Worm (Caenorhabditis elegans): ENCODE data around the gene smi-1.

Gene smi-1

DNA sequence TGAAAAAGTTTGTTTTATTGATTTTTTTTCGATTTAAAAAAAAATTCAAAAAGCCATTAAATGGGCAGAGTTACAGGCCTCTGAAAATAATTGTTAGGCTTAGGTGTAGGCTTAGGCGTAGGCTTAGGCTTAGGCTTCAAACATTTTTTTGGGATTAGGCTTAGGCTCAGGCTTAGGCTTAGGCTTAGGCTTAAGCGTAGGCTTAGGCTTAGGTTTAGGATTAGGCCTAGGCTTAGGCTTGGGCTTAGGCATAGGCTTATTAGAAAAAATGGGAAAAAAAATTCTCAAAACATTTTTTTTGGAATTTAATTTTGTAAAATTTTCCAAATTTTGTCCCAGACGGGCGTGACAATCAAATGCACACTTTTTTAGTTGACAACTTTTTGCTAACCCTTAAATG, 22.0 kb upstream of the smi-1 start:
- TF ChIP-seq dox-1 (GFP tag; IDR thresholded peaks at IDR 0.05) (no peak), snpc-3.4 (tag; optimal IDR thresholded peaks at IDR 0.05) (no peak)

- TF ChIP-seq B0035.1 (tag; optimal IDR thresholded peaks at IDR 0.05) (no peak), gei-17 (GFP tag; optimal IDR thresholded peaks at IDR 0.05) (no peak), let-607 (tag; optimal IDR thresholded peaks at IDR 0.05) (no peak), tlf-1 (GFP tag; optimal IDR thresholded peaks at IDR 0.05) (no peak), hrde-1 (tag; optimal IDR thresholded peaks at IDR 0.05; ENCODE audit: borderline replicate concordance) (no peak), hsf-1 (GFP tag; IDR thresholded peaks at IDR 0.05) (no peak), zim-3 (tag; optimal IDR thresholded peaks at IDR 0.05) (no peak), snpc-3.4 (tag; optimal IDR thresholded peaks at IDR 0.05) (no peak), bed-2 (GFP tag; IDR thresholded peaks at IDR 0.05) (no peak), ceh-40 (GFP tag; IDR thresholded peaks at IDR 0.05) (no peak), mxl-1 (tag; optimal IDR thresholded peaks at IDR 0.05) (no peak), chd-7 (tag; optimal IDR thresholded peaks at IDR 0.05) (no peak), ZK185.1 (tag; optimal IDR thresholded peaks at IDR 0.05; ENCODE audit: poor library complexity, severe bottlenecking) (no peak), ceh-100 (GFP tag; IDR thresholded peaks at IDR 0.05) (no peak), unc-62 (GFP tag; optimal IDR thresholded peaks at IDR 0.05) (no peak), zfh-2 (GFP tag; conservative IDR thresholded peaks at IDR 0.05) (no peak), repo-1 (tag; optimal IDR thresholded peaks at IDR 0.05) (no peak), hmg-1.2 (GFP tag; IDR thresholded peaks at IDR 0.05) (no peak)
Measured at ce11 chrIII:1856679-1857078, 21.5 kb upstream of the smi-1 start.

- peak; percentile 87 for TF ChIP-seq F23B12.7 (tag; optimal IDR thresholded peaks at IDR 0.05; ENCODE audit: insufficient read depth)
- TF ChIP-seq T26A5.8 (tag; optimal IDR thresholded peaks at IDR 0.05) = peak; percentile 38
- peak; percentile 47 for TF ChIP-seq nhr-80 (tag; optimal IDR thresholded peaks at IDR 0.05)
- no peak for TF ChIP-seq unc-62 (GFP tag; optimal IDR thresholded peaks at IDR 0.05)
- peak; percentile 73 for TF ChIP-seq die-1 (tag; optimal IDR thresholded peaks at IDR 0.05)
- TF ChIP-seq aptf-2 (GFP tag; conservative IDR thresholded peaks at IDR 0.05) = no peak
- TF ChIP-seq egrh-3 (GFP tag; IDR thresholded peaks at IDR 0.05) = 0 out of 2 replicates have a peak, but pooled peaks have one; percentile 31
- TF ChIP-seq dpl-1 (GFP tag; optimal IDR thresholded peaks at IDR 0.05) = peak; percentile 99
- peak; percentile 72 for TF ChIP-seq sptf-2 (GFP tag; optimal IDR thresholded peaks at IDR 0.05)
- TF ChIP-seq B0035.1 (tag; optimal IDR thresholded peaks at IDR 0.05) = peak; percentile 81
- peak; percentile 96 for TF ChIP-seq K11D2.4 (GFP tag; IDR thresholded peaks at IDR 0.05)
- peak; percentile 94; the same call in 1 of the 2 replicates for TF ChIP-seq cebp-2 (GFP tag; IDR thresholded peaks at IDR 0.05)
- TF ChIP-seq snpc-4 (GFP tag; optimal IDR thresholded peaks at IDR 0.05) = peak; percentile 70
- TF ChIP-seq snpc-4 (tag; optimal IDR thresholded peaks at IDR 0.05) = peak; percentile 34 to 81 (median 64)
- TF ChIP-seq F57A8.1 (GFP tag; optimal IDR thresholded peaks at IDR 0.05) = no peak
- TF ChIP-seq nhr-179 (tag; optimal IDR thresholded peaks at IDR 0.05) = no peak
- TF ChIP-seq hsf-1 (GFP tag; IDR thresholded peaks at IDR 0.05) = peak; percentile 85
- TF ChIP-seq Y67H2A.10 (GFP tag; conservative IDR thresholded peaks at IDR 0.05) = peak; percentile 62; the same call in 1 of the 2 replicates
- TF ChIP-seq cebp-1 (GFP tag; IDR thresholded peaks at IDR 0.05) = peak; percentile 47; the same call in 1 of the 2 replicates
- peak; percentile 94 for TF ChIP-seq cebp-1 (tag; optimal IDR thresholded peaks at IDR 0.05)
- peak; percentile 95 for TF ChIP-seq madf-3 (GFP tag; IDR thresholded peaks at IDR 0.05)
- no peak for TF ChIP-seq ZK185.1 (tag; optimal IDR thresholded peaks at IDR 0.05; ENCODE audit: poor library complexity, severe bottlenecking)
- peak; percentile 64 for TF ChIP-seq lsy-27 (tag; optimal IDR thresholded peaks at IDR 0.05; ENCODE audit: borderline replicate concordance, insufficient read depth)
- TF ChIP-seq nfya-2 (GFP tag; IDR thresholded peaks at IDR 0.05) = 0 out of 2 replicates have a peak, but pooled peaks have one; percentile 85
- peak; percentile 86 for TF ChIP-seq ceh-79 (tag; optimal IDR thresholded peaks at IDR 0.05)
- TF ChIP-seq Y53G8AR.9 (GFP tag; conservative IDR thresholded peaks at IDR 0.05) = peak; percentile 99
- TF ChIP-seq ztf-28 (GFP tag; IDR thresholded peaks at IDR 0.05) = 0 out of 2 replicates have a peak, but pooled peaks have one; percentile 58
- TF ChIP-seq ztf-25 (GFP tag; IDR thresholded peaks at IDR 0.05) = no peak
- TF ChIP-seq ama-1 (optimal IDR thresholded peaks at IDR 0.05) = no peak
- peak in 1 of 2 experiments; percentile 13 for TF ChIP-seq ama-1 (GFP tag; optimal IDR thresholded peaks at IDR 0.05)
- TF ChIP-seq F22D6.2 (tag; optimal IDR thresholded peaks at IDR 0.05) = peak; percentile 82
Measured at ce11 chrIII:1859532-1859931, 18.6 kb upstream of the smi-1 start, which contains the start of gene ddp-1. TSS of gene ddp-1 (plus strand) at chrIII:1859888.
